Worm (Caenorhabditis elegans) whole organism, L4/young adult: ENCODE data around the gene F44F4.9.

Source experiments
- W03F9.2 ChIP-seq: fragments of 150-350 bp; optimal IDR thresholded peaks from 2 replicates; lab custom pipeline; 2014; ENCODE audit warnings: missing biosample characterization, missing genetic modification characterization
- dao-5 ChIP-seq: sonication (generic microtip); optimal IDR thresholded peaks from 2 replicates; lab custom pipeline; 2016; ENCODE audit warnings: missing genotype, missing genetic modification characterization, moderate library complexity, missing compliant biosample characterization
- him-1 ChIP-seq: sonication (generic microtip); optimal IDR thresholded peaks from 2 replicates; lab custom pipeline; 2016; ENCODE audit warnings: missing genotype, missing genetic modification reagents, missing genetic modification characterization, missing compliant biosample characterization

DNA sequence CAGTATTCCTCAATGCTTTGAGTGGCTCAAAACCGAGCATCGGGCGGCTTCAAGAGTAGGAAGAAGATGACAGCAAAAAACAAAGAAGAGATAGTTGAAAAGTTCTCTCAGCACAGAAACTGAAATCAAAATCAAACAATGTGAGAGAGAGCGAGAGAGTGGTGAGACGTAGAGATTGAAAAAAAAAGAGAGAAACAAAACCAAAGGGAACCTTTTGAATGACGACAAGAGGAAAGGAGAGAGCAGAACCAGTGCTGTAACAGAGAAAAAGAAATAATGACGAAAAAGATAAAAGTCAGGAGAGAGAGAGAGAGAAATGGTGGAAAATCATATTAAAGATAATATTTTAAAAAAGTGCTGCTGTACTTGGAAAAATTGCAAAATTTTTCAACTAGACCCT lies 48.4 kb downstream of the F44F4.9 start:
- TF ChIP-seq him-1 (no peak), W03F9.2 (tag; lab: Kevin White, UChicago) (no peak), dao-5 (tag; lab: Kevin White, UChicago) (no peak)
